Worm (Caenorhabditis elegans): Measurements from ENCODE around the gene larp-1.

Gene larp-1

ce11 chrIII:5013915-5014346 is 3.5 kb downstream of the larp-1 start (continued):
- TF ChIP-seq cebp-1 (GFP tag; IDR thresholded peaks at IDR 0.05): peak; percentile 41; the same call in 1 of the 2 replicates
- TF ChIP-seq cebp-1 (tag; optimal IDR thresholded peaks at IDR 0.05): peak; percentile 83
- TF ChIP-seq snpc-3.4 (tag; optimal IDR thresholded peaks at IDR 0.05): no peak
- peak; percentile 53 for TF ChIP-seq chd-7 (tag; optimal IDR thresholded peaks at IDR 0.05)
- no peak for TF ChIP-seq die-1 (tag; optimal IDR thresholded peaks at IDR 0.05)
- TF ChIP-seq cebp-2 (GFP tag; IDR thresholded peaks at IDR 0.05): 0 out of 2 replicates have a peak, but pooled peaks have one; percentile 13
- TF ChIP-seq attf-6 (GFP tag; IDR thresholded peaks at IDR 0.05): no peak
- TF ChIP-seq lir-1 (GFP tag; conservative IDR thresholded peaks at IDR 0.05): peak; percentile 72
- no peak for TF ChIP-seq ets-4 (GFP tag; optimal IDR thresholded peaks at IDR 0.05)
- no peak for TF ChIP-seq mes-4 (tag; optimal IDR thresholded peaks at IDR 0.05)
- TF ChIP-seq nhr-120 (GFP tag; IDR thresholded peaks at IDR 0.05): no peak
- peak; percentile 84 for TF ChIP-seq ztf-18 (tag; optimal IDR thresholded peaks at IDR 0.05)
- no peak for TF ChIP-seq rec-8 (tag; optimal IDR thresholded peaks at IDR 0.05)
- TF ChIP-seq lsl-1 (GFP tag; optimal IDR thresholded peaks at IDR 0.05): no peak
- no peak for TF ChIP-seq fkh-3 (tag; optimal IDR thresholded peaks at IDR 0.05)
- no peak for TF ChIP-seq ccch-3 (GFP tag; optimal IDR thresholded peaks at IDR 0.05)
- peak; percentile 86 for TF ChIP-seq attf-5 (GFP tag; optimal IDR thresholded peaks at IDR 0.05)
- no peak for TF ChIP-seq efl-1 (GFP tag; optimal IDR thresholded peaks at IDR 0.05)
- TF ChIP-seq nfya-1 (tag; optimal IDR thresholded peaks at IDR 0.05; ENCODE audit: borderline replicate concordance, insufficient read depth): no peak
- TF ChIP-seq hmg-20 (GFP tag; IDR thresholded peaks at IDR 0.05): no peak
- TF ChIP-seq F57C9.4 (tag; optimal IDR thresholded peaks at IDR 0.05): no peak
- peak; percentile 0 for TF ChIP-seq repo-1 (tag; optimal IDR thresholded peaks at IDR 0.05)
- no peak for TF ChIP-seq ceh-58 (GFP tag; IDR thresholded peaks at IDR 0.05)
- TF ChIP-seq bed-1 (GFP tag; IDR thresholded peaks at IDR 0.05): no peak
- no peak for TF ChIP-seq ztf-3 (GFP tag; optimal IDR thresholded peaks at IDR 0.05)
- TF ChIP-seq sptf-2 (GFP tag; optimal IDR thresholded peaks at IDR 0.05): no peak
- peak; percentile 58 for TF ChIP-seq gei-17 (GFP tag; optimal IDR thresholded peaks at IDR 0.05)
- no peak for TF ChIP-seq Y53G8AR.9 (GFP tag; conservative IDR thresholded peaks at IDR 0.05)
- peak; percentile 77; the same call in 1 of the 2 replicates for TF ChIP-seq nfyb-1 (GFP tag; IDR thresholded peaks at IDR 0.05)
- no peak for TF ChIP-seq tbx-9 (tag; optimal IDR thresholded peaks at IDR 0.05; ENCODE audit: borderline replicate concordance)
- TF ChIP-seq ceh-40 (GFP tag; IDR thresholded peaks at IDR 0.05): 0 out of 2 replicates have a peak, but pooled peaks have one; percentile 48
- no peak for TF ChIP-seq snpc-4 (GFP tag; optimal IDR thresholded peaks at IDR 0.05)
- TF ChIP-seq snpc-4 (tag; optimal IDR thresholded peaks at IDR 0.05): peak; percentile 14 to 63 (median 37)
- TF ChIP-seq K11D2.4 (GFP tag; IDR thresholded peaks at IDR 0.05): 0 out of 2 replicates have a peak, but pooled peaks have one; percentile 39
- TF ChIP-seq ZK185.1 (tag; optimal IDR thresholded peaks at IDR 0.05; ENCODE audit: poor library complexity, severe bottlenecking): peak; percentile 86
- TF ChIP-seq sea-2 (GFP tag; IDR thresholded peaks at IDR 0.05): no peak
- no peak for TF ChIP-seq Y95B8A.8 (GFP tag; IDR thresholded peaks at IDR 0.05)
- 0 out of 2 replicates have a peak, but pooled peaks have one; percentile 49 for TF ChIP-seq let-526 (GFP tag; IDR thresholded peaks at IDR 0.05)
- no peak for TF ChIP-seq nhr-27 (tag; optimal IDR thresholded peaks at IDR 0.05)
- TF ChIP-seq hlh-12 (tag; optimal IDR thresholded peaks at IDR 0.05): no peak
- TF ChIP-seq ztf-22 (GFP tag; optimal IDR thresholded peaks at IDR 0.05): no peak
- TF ChIP-seq C17E4.6 (GFP tag; IDR thresholded peaks at IDR 0.05): peak; percentile 66; the same call in 1 of the 2 replicates
- no peak for TF ChIP-seq mxl-1 (tag; optimal IDR thresholded peaks at IDR 0.05)
